Worm (Caenorhabditis elegans) whole organism, L1 larva: ENCODE data around the gene ZC506.1.

Experiments used
- C04F5.9 ChIP-seq: sonication (generic microtip); optimal IDR thresholded peaks from 2 replicates; lab custom pipeline; 2016; ENCODE audit warnings: missing genetic modification characterization, missing compliant biosample characterization
- C16A3.4 ChIP-seq: fragments of 150-350 bp; optimal IDR thresholded peaks from 2 replicates; lab custom pipeline; 2014; ENCODE audit warnings: missing biosample characterization, missing genetic modification characterization
- C34B4.2 ChIP-seq: sonication (generic microtip); optimal IDR thresholded peaks from 2 replicates; lab custom pipeline; 2017; ENCODE audit warnings: mild to moderate bottlenecking, missing genetic modification characterization, missing compliant biosample characterization
- Y116A8C.19 ChIP-seq: sonication (generic microtip); optimal IDR thresholded peaks from 2 replicates; lab custom pipeline; 2016; ENCODE audit warnings: missing compliant biosample characterization, missing genetic modification characterization, borderline replicate concordance
- alr-1 ChIP-seq: fragments of 200-800 bp; sonication (Bioruptor generic); optimal IDR thresholded peaks from 2 replicates; lab custom pipeline; 2018; ENCODE audit warnings: borderline replicate concordance, mild to moderate bottlenecking, missing genetic modification characterization, missing compliant biosample characterization
- blmp-1 ChIP-seq: fragments of 150-350 bp; optimal IDR thresholded peaks from 2 replicates; lab custom pipeline; 2014; ENCODE audit warnings: missing biosample characterization, missing genetic modification characterization
- ceh-88 ChIP-seq: fragments of 200-800 bp; sonication (Bioruptor generic); IDR thresholded peaks from 2 replicates; pipeline ENCODE4 v1.3.6; 2022; ENCODE audit warnings: missing genetic modification characterization, missing compliant biosample characterization
- ces-1 ChIP-seq: fragments of 150-350 bp; optimal IDR thresholded peaks from 2 replicates; lab custom pipeline; 2014; ENCODE audit warnings: missing biosample characterization, missing genetic modification reagents, missing genetic modification characterization
- dpl-1 ChIP-seq, 3 experiments: fragments of 150-350 bp in 2 of 3; sonication (generic microtip) in 1 of 3; optimal IDR thresholded peaks; 2 replicates each; lab custom pipeline; 2014 to 2017; ENCODE audit warnings: missing biosample characterization in 3 of 3, missing genetic modification characterization in 3 of 3, missing genetic modification reagents in 3 of 3
- efl-3 ChIP-seq: fragments of 200-800 bp; sonication (Bioruptor generic); optimal IDR thresholded peaks from 2 replicates; lab custom pipeline; 2018; ENCODE audit warnings: mild to moderate bottlenecking, missing genetic modification characterization, missing compliant biosample characterization
- egl-13 ChIP-seq: sonication (generic microtip); optimal IDR thresholded peaks from 2 replicates; lab custom pipeline; 2016; ENCODE audit warnings: missing genotype, missing genetic modification reagents, missing genetic modification characterization, missing compliant biosample characterization
- ets-5 ChIP-seq: fragments of 200-800 bp; sonication (Bioruptor generic); IDR thresholded peaks from 2 replicates; pipeline ENCODE4 v1.3.6; 2022; ENCODE audit warnings: missing genetic modification characterization, missing compliant biosample characterization
- fkh-10 ChIP-seq: sonication (generic microtip); optimal IDR thresholded peaks from 2 replicates; lab custom pipeline; 2017; ENCODE audit warnings: missing biosample characterization, missing genetic modification reagents, missing genetic modification characterization
- fkh-4 ChIP-seq: sonication (generic microtip); optimal IDR thresholded peaks from 2 replicates; lab custom pipeline; 2016; ENCODE audit warnings: missing compliant biosample characterization, missing genetic modification characterization, borderline replicate concordance
- fkh-8 ChIP-seq: sonication (generic microtip); optimal IDR thresholded peaks from 2 replicates; lab custom pipeline; 2016; ENCODE audit warnings: mild to moderate bottlenecking, missing genetic modification characterization, missing compliant biosample characterization
- fos-1 ChIP-seq: fragments of 150-350 bp; optimal IDR thresholded peaks from 2 replicates; lab custom pipeline; 2014; ENCODE audit warnings: missing biosample characterization, missing genetic modification characterization
- grh-1 ChIP-seq: fragments of 200-800 bp; sonication (Bioruptor generic); IDR thresholded peaks from 2 replicates; pipeline ENCODE4 v1.3.6; 2022; ENCODE audit warnings: missing genetic modification reagents, missing genetic modification characterization, missing compliant biosample characterization
- hpl-2 ChIP-seq: fragments of 150-350 bp; optimal IDR thresholded peaks from 2 replicates; lab custom pipeline; 2014; ENCODE audit warnings: missing biosample characterization, missing genetic modification reagents, missing genetic modification characterization
- irx-1 ChIP-seq: sonication (generic microtip); optimal IDR thresholded peaks from 2 replicates; lab custom pipeline; 2016; ENCODE audit warnings: missing genetic modification characterization, missing compliant biosample characterization
- isw-1 ChIP-seq: fragments of 200-800 bp; sonication (Bioruptor generic); IDR thresholded peaks from 2 replicates; pipeline ENCODE4 v1.3.6; 2022; ENCODE audit warnings: missing genetic modification characterization, missing compliant biosample characterization
- jun-1 ChIP-seq: fragments of 150-350 bp; optimal IDR thresholded peaks from 2 replicates; lab custom pipeline; 2014; ENCODE audit warnings: missing biosample characterization, missing genetic modification reagents, missing genetic modification characterization
- lin-13 ChIP-seq: fragments of 150-350 bp; optimal IDR thresholded peaks from 2 replicates; lab custom pipeline; 2014; ENCODE audit warnings: missing biosample characterization, missing genetic modification reagents, missing genetic modification characterization
- lin-14 ChIP-seq: fragments of 200-800 bp; sonication (Bioruptor generic); optimal IDR thresholded peaks from 2 replicates; lab custom pipeline; 2018; ENCODE audit warnings: mild to moderate bottlenecking, missing genetic modification characterization, moderate library complexity, missing compliant biosample characterization
- lin-35 ChIP-seq, 2 experiments: fragments of 150-350 bp; optimal IDR thresholded peaks; 2 replicates each; lab custom pipeline; 2014; ENCODE audit warnings: missing biosample characterization in 2 of 2, missing genetic modification characterization in 2 of 2, missing genetic modification reagents in 2 of 2
- lin-39 ChIP-seq: fragments of 150-350 bp; optimal IDR thresholded peaks from 2 replicates; lab custom pipeline; 2014; ENCODE audit warnings: missing biosample characterization, missing genetic modification reagents, missing genetic modification characterization
- lir-3 ChIP-seq: sonication (generic microtip); optimal IDR thresholded peaks from 2 replicates; lab custom pipeline; 2016; ENCODE audit warnings: mild to moderate bottlenecking, missing genetic modification characterization, moderate library complexity, missing compliant biosample characterization; ENCODE audit not compliant: poor library complexity
- nhr-12 ChIP-seq: sonication (generic microtip); optimal IDR thresholded peaks from 2 replicates; lab custom pipeline; 2017; ENCODE audit warnings: missing biosample characterization, missing genetic modification characterization
- nhr-19 ChIP-seq: fragments of 200-800 bp; sonication (Bioruptor generic); conservative IDR thresholded peaks from 2 replicates; pipeline ENCODE4 v1.3.6; 2022; ENCODE audit warnings: missing genetic modification characterization, missing compliant biosample characterization
- nhr-20 ChIP-seq: sonication (generic microtip); optimal IDR thresholded peaks from 2 replicates; lab custom pipeline; 2016; ENCODE audit warnings: mild to moderate bottlenecking, missing genetic modification characterization, missing compliant biosample characterization
- nhr-237 ChIP-seq: fragments of 150-350 bp; optimal IDR thresholded peaks from 2 replicates; lab custom pipeline; 2014; ENCODE audit warnings: missing biosample characterization, missing genetic modification characterization
- nhr-28 ChIP-seq: fragments of 150-350 bp; optimal IDR thresholded peaks from 2 replicates; lab custom pipeline; 2014; ENCODE audit warnings: missing biosample characterization, missing genetic modification characterization
- nhr-47 ChIP-seq: sonication (generic microtip); optimal IDR thresholded peaks from 2 replicates; lab custom pipeline; 2016; ENCODE audit warnings: mild to moderate bottlenecking, missing genetic modification characterization, moderate library complexity, missing compliant biosample characterization
- nhr-71 ChIP-seq: sonication (generic microtip); optimal IDR thresholded peaks from 2 replicates; lab custom pipeline; 2016; ENCODE audit warnings: mild to moderate bottlenecking, missing genetic modification characterization, moderate library complexity, missing compliant biosample characterization
- nhr-76 ChIP-seq: sonication (generic microtip); optimal IDR thresholded peaks from 2 replicates; lab custom pipeline; 2017; ENCODE audit warnings: missing biosample characterization, missing genetic modification characterization
- pag-3 ChIP-seq: sonication (generic microtip); optimal IDR thresholded peaks from 2 replicates; lab custom pipeline; 2017; ENCODE audit warnings: missing genetic modification characterization, mild to moderate bottlenecking, missing compliant biosample characterization, antibody characterized with exemption, borderline replicate concordance; ENCODE audit not compliant: insufficient read depth
- pax-3 ChIP-seq: fragments of 200-800 bp; sonication (Bioruptor generic); optimal IDR thresholded peaks from 2 replicates; lab custom pipeline; 2018; ENCODE audit warnings: mild to moderate bottlenecking, missing genetic modification characterization, moderate library complexity, missing compliant biosample characterization
- pqm-1 ChIP-seq: sonication (generic microtip); optimal IDR thresholded peaks from 3 replicates; lab custom pipeline; 2017; ENCODE audit warnings: missing biosample characterization, missing genetic modification characterization
- rnt-1 ChIP-seq: sonication (generic microtip); optimal IDR thresholded peaks from 2 replicates; lab custom pipeline; 2016; ENCODE audit warnings: mild to moderate bottlenecking, missing genetic modification characterization, moderate library complexity, missing compliant biosample characterization
- skn-1 ChIP-seq: fragments of 150-350 bp; optimal IDR thresholded peaks from 2 replicates; lab custom pipeline; 2014; ENCODE audit warnings: missing biosample characterization, missing genetic modification characterization
- snpc-4 ChIP-seq: fragments of 150-350 bp; optimal IDR thresholded peaks from 2 replicates; lab custom pipeline; 2014; ENCODE audit warnings: missing biosample characterization, missing genetic modification characterization
- snu-23 ChIP-seq: sonication (generic microtip); optimal IDR thresholded peaks from 2 replicates; lab custom pipeline; 2016; ENCODE audit warnings: missing genetic modification characterization, missing compliant biosample characterization
- sox-4 ChIP-seq: sonication (generic microtip); optimal IDR thresholded peaks from 2 replicates; lab custom pipeline; 2016; ENCODE audit warnings: missing genetic modification characterization, missing compliant biosample characterization
- swsn-7 ChIP-seq: sonication (generic microtip); optimal IDR thresholded peaks from 2 replicates; lab custom pipeline; 2016; ENCODE audit warnings: missing genetic modification characterization, missing compliant biosample characterization
- tbx-2 ChIP-seq: sonication (generic microtip); optimal IDR thresholded peaks from 2 replicates; lab custom pipeline; 2016; ENCODE audit warnings: missing genetic modification characterization, missing compliant biosample characterization
- tlp-1 ChIP-seq: fragments of 150-350 bp; optimal IDR thresholded peaks from 2 replicates; lab custom pipeline; 2014; ENCODE audit warnings: missing biosample characterization, missing genetic modification characterization
- unc-130 ChIP-seq: fragments of 150-350 bp; optimal IDR thresholded peaks from 2 replicates; lab custom pipeline; 2017; ENCODE audit warnings: missing biosample characterization, missing genetic modification characterization, inconsistent platforms
- unc-30 ChIP-seq: sonication (generic microtip); optimal IDR thresholded peaks from 2 replicates; lab custom pipeline; 2017; ENCODE audit warnings: missing biosample characterization, missing genetic modification characterization
- unc-62 ChIP-seq: fragments of 150-350 bp; optimal IDR thresholded peaks from 2 replicates; lab custom pipeline; 2014; ENCODE audit warnings: missing biosample characterization, missing genetic modification reagents, missing genetic modification characterization
- unc-98 ChIP-seq: fragments of 200-800 bp; sonication (Bioruptor generic); IDR thresholded peaks from 2 replicates; pipeline ENCODE4 v1.3.6; 2022; ENCODE audit warnings: missing genetic modification characterization, missing compliant biosample characterization
- vab-15 ChIP-seq: sonication (generic microtip); optimal IDR thresholded peaks from 2 replicates; lab custom pipeline; 2017; ENCODE audit warnings: missing genotype, mild to moderate bottlenecking, missing genetic modification characterization, missing compliant biosample characterization
- zag-1 ChIP-seq: fragments of 150-350 bp; optimal IDR thresholded peaks from 2 replicates; lab custom pipeline; 2014; ENCODE audit warnings: missing biosample characterization, missing genetic modification characterization
- zip-4 ChIP-seq: fragments of 200-800 bp; sonication (Bioruptor generic); optimal IDR thresholded peaks from 2 replicates; lab custom pipeline; 2018; ENCODE audit warnings: mild to moderate bottlenecking, missing genetic modification characterization, moderate library complexity, missing compliant biosample characterization

ZC506.1 gene

ce11 chrX:9999599-10000201, 40.9 kb downstream of the ZC506.1 start:
- TF ChIP-seq nhr-28 (tag; lab: Kevin White, UChicago) (no peak), ces-1 (GFP tag; lab: Kevin White, UChicago) (no peak), snu-23 (GFP tag; lab: Kevin White, UChicago) (peak; percentile 74), efl-3 (GFP tag; lab: Kevin White, UChicago) (no peak), nhr-19 (GFP tag; lab: Robert Waterston, UW) (peak; percentile 70), nhr-12 (no peak), fkh-8 (tag; lab: Kevin White, UChicago) (peak; percentile 88), sox-4 (tag; lab: Kevin White, UChicago) (no peak), alr-1 (no peak), unc-130 (no peak), irx-1 (tag; lab: Kevin White, UChicago) (peak; percentile 77), Y116A8C.19 (tag; lab: Kevin White, UChicago) (no peak), nhr-47 (peak; percentile 74), C34B4.2 (tag; lab: Kevin White, UChicago) (no peak), lin-35 (GFP tag; optimal IDR thresholded peaks at IDR 0.05; lab: Kevin White, UChicago) (peak; percentile 33 to 57), isw-1 (peak; percentile 53; the same call in 1 of the 2 replicates), rnt-1 (tag; lab: Kevin White, UChicago) (peak; percentile 73), unc-98 (GFP tag; lab: Robert Waterston, UW) (no peak), fos-1 (tag; lab: Kevin White, UChicago) (no peak), pqm-1 (no peak), ceh-88 (GFP tag; lab: Robert Waterston, UW) (peak; percentile 16; the same call in 1 of the 2 replicates), dpl-1 (GFP tag; optimal IDR thresholded peaks at IDR 0.05; lab: Kevin White, UChicago) (peak in 2 of 3 experiments; percentile 21 to 25), nhr-76 (tag; lab: Kevin White, UChicago) (no peak), egl-13 (tag; lab: Kevin White, UChicago) (peak; percentile 54), hpl-2 (GFP tag; lab: Kevin White, UChicago) (no peak), lin-14 (GFP tag; lab: Kevin White, UChicago) (peak; percentile 98), lir-3 (tag; lab: Kevin White, UChicago) (peak; percentile 20), fkh-4 (peak; percentile 57), tbx-2 (tag; lab: Kevin White, UChicago) (peak; percentile 68), lin-39 (tag; lab: Kevin White, UChicago) (no peak), nhr-20 (tag; lab: Kevin White, UChicago) (peak; percentile 77), blmp-1 (tag; lab: Kevin White, UChicago) (peak; percentile 58), C16A3.4 (peak; percentile 25), unc-30 (tag; lab: Kevin White, UChicago) (no peak), snpc-4 (tag; lab: Kevin White, UChicago) (peak; percentile 31), nhr-71 (tag; lab: Kevin White, UChicago) (peak; percentile 86), skn-1 (tag; lab: Kevin White, UChicago) (peak; percentile 39), unc-62 (no peak), pag-3 (tag; lab: Kevin White, UChicago) (no peak), nhr-237 (tag; lab: Kevin White, UChicago) (no peak), pax-3 (peak; percentile 72), swsn-7 (tag; lab: Kevin White, UChicago) (peak; percentile 79), jun-1 (tag; lab: Kevin White, UChicago) (no peak), ets-5 (GFP tag; lab: Robert Waterston, UW) (no peak), zag-1 (tag; lab: Kevin White, UChicago) (no peak), lin-13 (GFP tag; lab: Kevin White, UChicago) (peak; percentile 30), grh-1 (GFP tag; lab: Robert Waterston, UW) (peak; percentile 58), zip-4 (GFP tag; lab: Kevin White, UChicago) (no peak), vab-15 (no peak), tlp-1 (tag; lab: Kevin White, UChicago) (no peak), C04F5.9 (tag; lab: Kevin White, UChicago) (no peak), fkh-10 (peak; percentile 56)
